Fruit fly (Drosophila melanogaster): ENCODE data around the gene Plod.

Plod gene

DNA sequence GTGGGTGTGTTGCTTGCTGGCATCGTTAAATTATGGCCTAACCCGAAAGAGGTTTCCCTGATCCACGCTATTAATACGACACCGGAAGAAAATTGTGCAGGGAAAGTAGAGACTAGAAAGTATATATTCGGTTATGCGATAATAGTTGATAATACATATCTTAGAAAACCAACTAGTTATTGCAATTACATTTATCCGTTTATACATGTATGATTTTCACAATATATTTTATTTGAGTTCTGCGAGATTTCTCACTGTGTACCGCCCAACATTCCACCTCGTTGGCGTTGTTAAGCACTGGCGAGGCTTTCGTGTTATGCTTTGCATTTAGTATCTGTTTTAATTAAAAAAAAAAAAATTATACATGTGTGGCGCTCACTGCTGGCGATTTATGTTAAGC is 50.4 kb downstream of the Plod start (continued):
- peak; percentile 26 for TF ChIP-seq Smox (GFP tag; optimal IDR thresholded peaks at IDR 0.05)
- peak; percentile 9 for TF ChIP-seq Sox14 (GFP tag; optimal IDR thresholded peaks at IDR 0.05)
- TF ChIP-seq CG8119 (GFP tag; IDR thresholded peaks at IDR 0.05) = peak; percentile 82; the same call in 2 of the 3 replicates
- no peak for TF ChIP-seq CG16779 (tag; optimal IDR thresholded peaks at IDR 0.05)
- TF ChIP-seq svp (GFP tag) = no peak
- no peak for TF ChIP-seq Lpt (GFP tag; optimal IDR thresholded peaks at IDR 0.05)
- TF ChIP-seq Met (GFP tag; optimal IDR thresholded peaks at IDR 0.05) = peak; percentile 43
- TF ChIP-seq Sox102F (GFP tag; optimal IDR thresholded peaks at IDR 0.05) = no peak
- TF ChIP-seq CG7368 (GFP tag; optimal IDR thresholded peaks at IDR 0.05) = no peak
- peak; percentile 62 for TF ChIP-seq CG6276 (GFP tag; optimal IDR thresholded peaks at IDR 0.05)

DNA sequence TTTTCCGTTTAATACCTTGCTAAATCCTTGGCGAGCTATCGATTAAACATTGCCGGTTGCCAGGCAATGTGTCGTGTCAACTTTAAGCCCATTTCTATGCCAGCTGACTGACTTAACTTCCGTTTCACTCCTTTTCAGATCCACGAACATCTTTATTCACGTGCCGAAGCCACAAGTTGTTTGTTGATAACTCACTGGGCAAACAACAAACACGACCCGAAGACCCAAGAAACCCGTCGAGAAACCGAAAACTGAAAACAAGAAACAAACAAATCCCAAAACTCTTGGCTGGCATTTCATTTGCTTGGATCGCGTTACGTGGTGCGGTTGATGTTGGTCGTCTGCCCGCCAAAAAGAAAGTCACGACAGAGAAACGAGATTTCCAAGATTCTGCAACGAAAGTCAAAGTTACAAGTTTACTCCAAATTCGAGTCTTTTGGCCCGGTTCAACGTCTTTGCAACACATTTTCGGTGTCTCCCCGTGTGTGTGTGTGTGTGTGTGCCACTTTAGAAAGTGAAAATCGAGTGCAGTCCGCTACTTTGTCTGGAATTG is 55.0 kb downstream of the Plod start, which contains the start of gene CG6216:
CG6216 (minus strand) TSS at position 51 of the 553 bp plus-strand sequence.
- peak; percentile 36 for TF ChIP-seq Eip75B (GFP tag; optimal IDR thresholded peaks at IDR 0.05)
- TF ChIP-seq Blimp-1 (GFP tag; optimal IDR thresholded peaks at IDR 0.05) = peak; percentile 99
- TF ChIP-seq achi (GFP tag; optimal IDR thresholded peaks at IDR 0.05) = peak; percentile 6
- no peak for TF ChIP-seq fd59A (GFP tag; optimal IDR thresholded peaks at IDR 0.05)
- TF ChIP-seq Met (GFP tag; optimal IDR thresholded peaks at IDR 0.05) = peak; percentile 1
- TF ChIP-seq svp (GFP tag) = peak; percentile 54
- TF ChIP-seq CG9139 (GFP tag; optimal IDR thresholded peaks at IDR 0.05) = no peak
- peak; percentile 29 for TF ChIP-seq CG6276 (GFP tag; optimal IDR thresholded peaks at IDR 0.05)
- TF ChIP-seq Sox102F (GFP tag; optimal IDR thresholded peaks at IDR 0.05) = no peak
- no peak for TF ChIP-seq esn (GFP tag; optimal IDR thresholded peaks at IDR 0.05)
- peak; percentile 40 for TF ChIP-seq Eip78C (GFP tag)
- TF ChIP-seq fkh (GFP tag; optimal IDR thresholded peaks at IDR 0.05) = peak; percentile 27

DNA sequence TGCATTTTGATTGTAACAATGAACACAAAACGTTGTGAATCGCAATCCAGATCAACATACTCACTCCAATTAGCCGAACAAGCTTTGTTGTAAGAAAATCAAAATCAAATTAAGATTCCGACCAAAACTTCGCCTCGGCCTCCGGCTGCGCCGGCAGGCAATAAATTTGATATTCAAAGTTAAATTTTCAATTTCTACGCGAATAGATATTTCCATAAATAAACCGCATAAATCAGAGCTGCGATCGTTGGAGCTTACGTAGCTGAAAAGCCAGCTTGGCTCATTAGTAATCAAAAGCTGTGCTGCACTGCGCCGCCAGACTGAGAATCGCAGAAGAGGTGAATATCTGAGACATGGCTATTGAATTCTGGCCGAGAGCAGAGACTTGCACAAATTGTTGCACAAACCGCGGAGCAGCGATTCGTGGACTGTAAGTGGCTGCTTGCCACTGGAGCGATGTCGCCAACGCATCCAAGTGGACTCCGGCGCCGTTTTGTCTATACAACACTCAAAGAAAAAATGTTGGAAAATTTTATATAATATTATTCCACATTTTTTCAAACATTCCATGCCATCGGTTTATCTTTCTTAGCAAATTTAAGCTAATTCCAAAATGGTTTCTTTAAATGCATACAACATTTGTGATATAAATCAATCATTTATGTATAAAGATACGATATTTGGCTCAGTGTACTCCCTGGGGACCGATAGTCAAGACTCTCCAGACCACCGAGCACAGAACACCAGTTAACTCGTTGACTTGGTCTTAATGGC is 57.2 kb downstream of the Plod start:
- TF ChIP-seq CG15336 (GFP tag; IDR thresholded peaks at IDR 0.05) (peak; percentile 87), Lpt (GFP tag; optimal IDR thresholded peaks at IDR 0.05) (peak; percentile 70), CG7368 (GFP tag; optimal IDR thresholded peaks at IDR 0.05) (peak; percentile 27), Gug (GFP tag; IDR thresholded peaks at IDR 0.05) (no peak; the same call in 1 of the 2 replicates), CG6792 (GFP tag; optimal IDR thresholded peaks at IDR 0.05) (peak; percentile 19), pdm3 (GFP tag; optimal IDR thresholded peaks at IDR 0.05) (peak; percentile 57), CG8319 (GFP tag; optimal IDR thresholded peaks at IDR 0.05) (no peak), svp (GFP tag) (no peak), CG11902 (GFP tag; optimal IDR thresholded peaks at IDR 0.05) (no peak), Eip75B (GFP tag; optimal IDR thresholded peaks at IDR 0.05) (peak; percentile 63), CG16779 (tag; optimal IDR thresholded peaks at IDR 0.05) (peak; percentile 51), Hr38 (GFP tag; optimal IDR thresholded peaks at IDR 0.05) (no peak), CG3032 (tag; optimal IDR thresholded peaks at IDR 0.05) (peak; percentile 81), Ets96B (tag; optimal IDR thresholded peaks at IDR 0.05) (peak; percentile 88), esn (GFP tag; optimal IDR thresholded peaks at IDR 0.05) (no peak), fd59A (GFP tag; optimal IDR thresholded peaks at IDR 0.05) (peak; percentile 69), Hr39 (GFP tag; optimal IDR thresholded peaks at IDR 0.05) (no peak), CG10631 (GFP tag; optimal IDR thresholded peaks at IDR 0.05) (peak; percentile 77), CG31627 (GFP tag; optimal IDR thresholded peaks at IDR 0.05) (no peak), CG6163 (GFP tag; IDR thresholded peaks at IDR 0.05) (peak; percentile 85), spab (GFP tag; optimal IDR thresholded peaks at IDR 0.05) (peak; percentile 76), topi (GFP tag; optimal IDR thresholded peaks at IDR 0.05) (no peak), CG11762 (GFP tag; optimal IDR thresholded peaks at IDR 0.05; ENCODE audit: insufficient read depth) (peak; percentile 41), Eip78C (GFP tag) (peak; percentile 84), Smox (GFP tag; optimal IDR thresholded peaks at IDR 0.05) (no peak), Sox15 (GFP tag; optimal IDR thresholded peaks at IDR 0.05) (no peak), Eip93F (GFP tag; optimal IDR thresholded peaks at IDR 0.05) (no peak), Hr4 (GFP tag; optimal IDR thresholded peaks at IDR 0.05) (peak; percentile 70), CG4318 (GFP tag; optimal IDR thresholded peaks at IDR 0.05) (peak; percentile 60), CG6808 (GFP tag; optimal IDR thresholded peaks at IDR 0.05) (peak; percentile 84), Met (GFP tag; optimal IDR thresholded peaks at IDR 0.05) (no peak), fd85E (GFP tag; optimal IDR thresholded peaks at IDR 0.05) (no peak), Blimp-1 (GFP tag; optimal IDR thresholded peaks at IDR 0.05) (no peak), Sox102F (GFP tag; optimal IDR thresholded peaks at IDR 0.05) (no peak), net (GFP tag; optimal IDR thresholded peaks at IDR 0.05) (peak; percentile 60), eg (GFP tag; IDR thresholded peaks at IDR 0.05) (peak; percentile 67; the same call in 2 of the 3 replicates), acj6 (GFP tag; optimal IDR thresholded peaks at IDR 0.05) (peak; percentile 60), CG8119 (GFP tag; IDR thresholded peaks at IDR 0.05) (peak; percentile 89), CG8632 (GFP tag; optimal IDR thresholded peaks at IDR 0.05) (peak; percentile 37)
